Fruit fly (Drosophila melanogaster) whole organism, embryonic: ENCODE measurements around the gene frac.

Experiments used
- CG10147 ChIP-seq: fragments of 200-800 bp; sonication (Bioruptor generic); optimal IDR thresholded peaks from 2 replicates; lab custom pipeline; 2019; ENCODE audit warnings: missing biosample characterization, mild to moderate bottlenecking, missing genetic modification characterization, moderate library complexity
- CG10209 ChIP-seq: fragments of 200-800 bp; sonication (Bioruptor generic); optimal IDR thresholded peaks from 3 replicates; lab custom pipeline; 2017; ENCODE audit warnings: missing biosample characterization, mild to moderate bottlenecking, missing genetic modification characterization, missing genetic modification reagents
- CG10431 ChIP-seq: fragments of 200-800 bp; sonication (Bioruptor generic); optimal IDR thresholded peaks from 3 replicates; lab custom pipeline; 2018; ENCODE audit warnings: missing biosample characterization, mild to moderate bottlenecking, missing genetic modification characterization
- CG10654 ChIP-seq: fragments of 200-800 bp; sonication (Bioruptor generic); optimal IDR thresholded peaks from 2 replicates; lab custom pipeline; 2016; ENCODE audit warnings: missing biosample characterization, missing genetic modification characterization
- CG11696 ChIP-seq: fragments of 200-800 bp; sonication (Bioruptor generic); IDR thresholded peaks from 2 replicates; pipeline ENCODE4 v1.3.6; 2022; ENCODE audit warnings: missing biosample characterization, missing genetic modification characterization
- CG12769 ChIP-seq: fragments of 200-800 bp; sonication (Bioruptor generic); optimal IDR thresholded peaks from 2 replicates; lab custom pipeline; 2019; ENCODE audit warnings: missing biosample characterization, mild to moderate bottlenecking, missing genetic modification characterization, moderate library complexity
- CG17612 ChIP-seq: fragments of 200-800 bp; sonication (Bioruptor generic); IDR thresholded peaks from 2 replicates; pipeline ENCODE4 v1.3.6; 2022; ENCODE audit warnings: missing biosample characterization, missing genetic modification characterization
- CG2129 ChIP-seq: fragments of 200-800 bp; sonication (Bioruptor generic); IDR thresholded peaks from 2 replicates; pipeline ENCODE4 v1.3.6; 2022; ENCODE audit warnings: missing biosample characterization, missing genetic modification characterization; ENCODE audit not compliant: partially characterized antibody
- CG2202 ChIP-seq: fragments of 200-800 bp; sonication (Bioruptor generic); optimal IDR thresholded peaks from 2 replicates; lab custom pipeline; 2018; ENCODE audit warnings: missing biosample characterization, mild to moderate bottlenecking, missing genetic modification characterization
- CG3065 ChIP-seq: fragments of 200-800 bp; sonication (Bioruptor generic); optimal IDR thresholded peaks from 2 replicates; lab custom pipeline; 2016; ENCODE audit warnings: missing biosample characterization, missing genetic modification characterization
- CG34224 ChIP-seq: fragments of 200-800 bp; sonication (Bioruptor generic); IDR thresholded peaks from 3 replicates; pipeline ENCODE4 v1.3.6; 2022; ENCODE audit warnings: missing biosample characterization, missing genetic modification characterization; ENCODE audit not compliant: partially characterized antibody
- CG34422 ChIP-seq: fragments of 200-800 bp; sonication (Bioruptor generic); IDR thresholded peaks from 3 replicates; pipeline ENCODE4 v1.3.6; 2022; ENCODE audit warnings: missing biosample characterization, missing genetic modification characterization
- CG3847 ChIP-seq: fragments of 200-800 bp; sonication (Bioruptor generic); IDR thresholded peaks from 2 replicates; pipeline ENCODE4 v1.3.6; 2022; ENCODE audit warnings: missing biosample characterization, missing genetic modification characterization
- CG43689 ChIP-seq: fragments of 200-800 bp; sonication (Bioruptor generic); IDR thresholded peaks from 2 replicates; pipeline ENCODE4 v1.3.6; 2022; ENCODE audit warnings: missing biosample characterization, missing genetic modification characterization
- CG4404 ChIP-seq: fragments of 200-800 bp; sonication (Bioruptor generic); IDR thresholded peaks from 2 replicates; pipeline ENCODE4 v1.3.6; 2022; ENCODE audit warnings: missing biosample characterization, missing genetic modification characterization
- CG4424 ChIP-seq: fragments of 200-800 bp; sonication (Bioruptor generic); optimal IDR thresholded peaks from 3 replicates; lab custom pipeline; 2016; ENCODE audit warnings: missing biosample characterization, missing genetic modification characterization
- CG4617 ChIP-seq: fragments of 200-800 bp; sonication (Bioruptor generic); optimal IDR thresholded peaks from 3 replicates; lab custom pipeline; 2016; ENCODE audit warnings: missing biosample characterization, missing genetic modification characterization, borderline replicate concordance
- CG6791 ChIP-seq: fragments of 200-800 bp; sonication (Bioruptor generic); IDR thresholded peaks from 3 replicates; pipeline ENCODE4 v1.3.6; 2022; ENCODE audit warnings: missing biosample characterization, missing genetic modification characterization; ENCODE audit not compliant: partially characterized antibody
- CG7372 ChIP-seq: fragments of 200-800 bp; sonication (Bioruptor generic); IDR thresholded peaks from 2 replicates; pipeline ENCODE4 v1.3.6; 2022; ENCODE audit warnings: missing biosample characterization, missing genetic modification characterization
- CG7786 ChIP-seq: fragments of 200-800 bp; sonication (Bioruptor generic); optimal IDR thresholded peaks from 2 replicates; lab custom pipeline; 2016; ENCODE audit warnings: missing biosample characterization, missing genetic modification characterization
- CG8359 ChIP-seq: fragments of 200-800 bp; sonication (Bioruptor generic); optimal IDR thresholded peaks from 2 replicates; lab custom pipeline; 2017; ENCODE audit warnings: missing biosample characterization, mild to moderate bottlenecking, missing genetic modification characterization, borderline replicate concordance
- CG8388 ChIP-seq: fragments of 200-800 bp; sonication (Bioruptor generic); optimal IDR thresholded peaks from 2 replicates; lab custom pipeline; 2019; ENCODE audit warnings: missing biosample characterization, mild to moderate bottlenecking, missing genetic modification characterization, moderate library complexity
- CG9932 ChIP-seq: fragments of 200-800 bp; sonication (Bioruptor generic); IDR thresholded peaks from 2 replicates; pipeline ENCODE4 v1.3.6; 2022; ENCODE audit warnings: missing biosample characterization, missing genetic modification characterization
- CHES-1-like ChIP-seq: fragments of 200-800 bp; sonication (Bioruptor generic); optimal IDR thresholded peaks from 2 replicates; lab custom pipeline; 2016; ENCODE audit warnings: missing biosample characterization, missing genetic modification characterization
- HHEX ChIP-seq: fragments of 200-800 bp; sonication (Bioruptor generic); optimal IDR thresholded peaks from 3 replicates; lab custom pipeline; 2017; ENCODE audit warnings: missing biosample characterization, mild to moderate bottlenecking, missing genetic modification characterization, missing genetic modification reagents
- Hand ChIP-seq: fragments of 200-800 bp; sonication (Bioruptor generic); optimal IDR thresholded peaks from 2 replicates; lab custom pipeline; 2017; ENCODE audit warnings: mild to moderate bottlenecking, missing biosample characterization, missing genetic modification reagents, missing genetic modification characterization
- Hmx ChIP-seq: fragments of 200-800 bp; sonication (Bioruptor generic); optimal IDR thresholded peaks from 2 replicates; lab custom pipeline; 2016; ENCODE audit warnings: missing biosample characterization, missing genetic modification characterization
- Hr3 ChIP-seq: fragments of 200-800 bp; sonication (Bioruptor generic); optimal IDR thresholded peaks from 3 replicates; lab custom pipeline; 2016; ENCODE audit warnings: missing biosample characterization, missing genetic modification characterization
- Kr ChIP-seq: fragments of 200-800 bp; sonication (Bioruptor generic); optimal IDR thresholded peaks from 2 replicates; lab custom pipeline; 2017; ENCODE audit warnings: missing biosample characterization, mild to moderate bottlenecking, missing genetic modification characterization
- Oaz ChIP-seq: fragments of 200-800 bp; sonication (Bioruptor generic); IDR thresholded peaks from 2 replicates; pipeline ENCODE4 v1.3.6; 2022; ENCODE audit warnings: missing biosample characterization, missing genetic modification characterization
- Side ChIP-seq: fragments of 200-800 bp; sonication (Bioruptor generic); optimal IDR thresholded peaks from 2 replicates; lab custom pipeline; 2016; ENCODE audit warnings: missing biosample characterization, missing genetic modification characterization
- Six4 ChIP-seq: fragments of 200-800 bp; sonication (Bioruptor generic); optimal IDR thresholded peaks from 2 replicates; lab custom pipeline; 2016; ENCODE audit warnings: missing biosample characterization, missing genetic modification characterization
- Usf ChIP-seq: fragments of 200-800 bp; sonication (Bioruptor generic); optimal IDR thresholded peaks from 2 replicates; lab custom pipeline; 2017; ENCODE audit warnings: missing genotype, missing biosample characterization, missing genetic modification characterization
- al ChIP-seq: fragments of 200-800 bp; sonication (Bioruptor generic); IDR thresholded peaks from 2 replicates; pipeline ENCODE4 v1.3.6; 2022; ENCODE audit warnings: missing biosample characterization, missing genetic modification characterization
- ase ChIP-seq: fragments of 200-800 bp; sonication (Bioruptor generic); IDR thresholded peaks from 3 replicates; pipeline ENCODE4 v1.3.6; 2022; ENCODE audit warnings: missing biosample characterization, missing genetic modification characterization
- az2 ChIP-seq: fragments of 200-800 bp; sonication (Bioruptor generic); optimal IDR thresholded peaks from 3 replicates; lab custom pipeline; 2016; ENCODE audit warnings: missing biosample characterization, missing genetic modification characterization
- cas ChIP-seq: fragments of 200-800 bp; sonication (Bioruptor generic); IDR thresholded peaks from 2 replicates; pipeline ENCODE4 v1.3.6; 2022; ENCODE audit warnings: missing biosample characterization, missing genetic modification characterization
- cato ChIP-seq: fragments of 200-800 bp; sonication (Bioruptor generic); optimal IDR thresholded peaks from 2 replicates; lab custom pipeline; 2016; ENCODE audit warnings: missing biosample characterization, missing genetic modification characterization, borderline replicate concordance
- crp ChIP-seq, 2 experiments: fragments of 200-800 bp; sonication (Bioruptor generic); optimal IDR thresholded peaks; 2 replicates in 1 of 2; 3 replicates in 1 of 2; lab custom pipeline; 2017; ENCODE audit warnings: missing biosample characterization in 2 of 2, missing genetic modification characterization in 2 of 2, mild to moderate bottlenecking in 1 of 2, moderate library complexity in 1 of 2
- grn ChIP-seq: fragments of 200-800 bp; sonication (Bioruptor generic); optimal IDR thresholded peaks from 3 replicates; lab custom pipeline; 2017; ENCODE audit warnings: missing biosample characterization, missing genetic modification characterization
- ham ChIP-seq: fragments of 200-800 bp; sonication (Bioruptor generic); IDR thresholded peaks from 2 replicates; pipeline ENCODE4 v1.3.6; 2022; ENCODE audit warnings: missing biosample characterization, missing genetic modification characterization
- hth ChIP-seq: fragments of >200 bp; optimal IDR thresholded peaks from 2 replicates; lab custom pipeline; 2017; ENCODE audit warnings: inconsistent platforms
- onecut ChIP-seq: fragments of 200-800 bp; sonication (Bioruptor generic); IDR thresholded peaks from 2 replicates; pipeline ENCODE4 v1.3.6; 2022; ENCODE audit warnings: missing biosample characterization, missing genetic modification characterization
- p53 ChIP-seq: fragments of 200-800 bp; sonication (Bioruptor generic); optimal IDR thresholded peaks from 2 replicates; lab custom pipeline; 2016; ENCODE audit warnings: missing biosample characterization, missing genetic modification characterization
- pros ChIP-seq: fragments of 200-800 bp; sonication (Bioruptor generic); optimal IDR thresholded peaks from 3 replicates; lab custom pipeline; 2019; ENCODE audit warnings: missing biosample characterization, mild to moderate bottlenecking, missing genetic modification characterization, moderate library complexity
- salm ChIP-seq: fragments of 200-800 bp; sonication (Bioruptor generic); optimal IDR thresholded peaks from 2 replicates; lab custom pipeline; 2018; ENCODE audit warnings: missing biosample characterization, mild to moderate bottlenecking, missing genetic modification characterization
- sim ChIP-seq: fragments of 200-800 bp; sonication (Bioruptor generic); IDR thresholded peaks from 2 replicates; pipeline ENCODE4 v1.3.6; 2022; ENCODE audit warnings: missing biosample characterization, missing genetic modification characterization
- tio ChIP-seq: fragments of 200-800 bp; sonication (Bioruptor generic); optimal IDR thresholded peaks from 2 replicates; lab custom pipeline; 2017; ENCODE audit warnings: missing biosample characterization, missing genetic modification characterization, inconsistent platforms
- unc-4 ChIP-seq: fragments of 200-800 bp; sonication (Bioruptor generic); IDR thresholded peaks from 2 replicates; pipeline ENCODE4 v1.3.6; 2022; ENCODE audit warnings: missing biosample characterization, missing genetic modification characterization; ENCODE audit not compliant: partially characterized antibody
- unpg ChIP-seq: fragments of 200-800 bp; sonication (Bioruptor generic); optimal IDR thresholded peaks from 3 replicates; lab custom pipeline; 2018; ENCODE audit warnings: missing biosample characterization, mild to moderate bottlenecking, missing genetic modification characterization, moderate library complexity
- usp ChIP-seq: fragments of >200 bp; optimal IDR thresholded peaks from 2 replicates; lab custom pipeline; 2017; ENCODE audit warnings: missing biosample characterization, missing genetic modification characterization
- z ChIP-seq: fragments of 200-800 bp; sonication (Bioruptor generic); IDR thresholded peaks from 3 replicates; pipeline ENCODE4 v1.3.6; 2022; ENCODE audit warnings: missing biosample characterization, missing genetic modification characterization

frac gene

dm6 chr3L:7521847-7522246 lies 40.6 kb upstream of the frac start (continued):
- no peak for TF ChIP-seq CG2202 (tag; lab: Kevin White, UChicago)
- no peak for TF ChIP-seq CG10654 (GFP tag; lab: Kevin White, UChicago)
- no peak for TF ChIP-seq Oaz (GFP tag; lab: Robert Waterston, UW)
- peak; percentile 19; the same call in 1 of the 2 replicates for TF ChIP-seq CG4404 (GFP tag; lab: Robert Waterston, UW)
- no peak for TF ChIP-seq CG4617 (GFP tag; lab: Kevin White, UChicago)
- no peak for TF ChIP-seq ase (GFP tag; lab: Robert Waterston, UW)
- TF ChIP-seq CG43689 (GFP tag; lab: Robert Waterston, UW): no peak
- no peak for TF ChIP-seq CG3847
- no peak for TF ChIP-seq ham
- peak; percentile 40 for TF ChIP-seq unpg (GFP tag; lab: Kevin White, UChicago)
- TF ChIP-seq Hr3 (GFP tag; lab: Kevin White, UChicago): no peak
- no peak for TF ChIP-seq salm
- TF ChIP-seq CG12769: no peak
- no peak for TF ChIP-seq usp (GFP tag; lab: Kevin White, UChicago)
- no peak for TF ChIP-seq p53 (GFP tag; lab: Kevin White, UChicago)
- TF ChIP-seq CG4424: peak; percentile 31
- no peak for TF ChIP-seq CG34224 (GFP tag; lab: Robert Waterston, UW)
- no peak for TF ChIP-seq cato (GFP tag; lab: Kevin White, UChicago)
- no peak for TF ChIP-seq sim (GFP tag; lab: Robert Waterston, UW)
- no peak for TF ChIP-seq CG8359 (GFP tag; lab: Kevin White, UChicago)
- TF ChIP-seq CG10431 (GFP tag; lab: Kevin White, UChicago): no peak
- TF ChIP-seq CG8388 (GFP tag; lab: Kevin White, UChicago): peak; percentile 32
- TF ChIP-seq CHES-1-like: no peak
- no peak for TF ChIP-seq CG2129 (GFP tag; lab: Robert Waterston, UW)
- no peak for TF ChIP-seq CG6791 (GFP tag; lab: Robert Waterston, UW)
- 0 out of 3 replicates have a peak, but pooled peaks have one; percentile 35 for TF ChIP-seq CG34422 (GFP tag; lab: Robert Waterston, UW)
- TF ChIP-seq unc-4 (GFP tag; lab: Robert Waterston, UW): no peak
- no peak for TF ChIP-seq CG7786 (GFP tag; lab: Kevin White, UChicago)
- no peak for TF ChIP-seq Usf (GFP tag; lab: Kevin White, UChicago)
- peak; percentile 25 for TF ChIP-seq az2
- TF ChIP-seq Kr (GFP tag; lab: Kevin White, UChicago): no peak
- no peak for TF ChIP-seq CG3065
- no peak for TF ChIP-seq hth (lab: Kevin White, UChicago)
- TF ChIP-seq z (GFP tag; lab: Robert Waterston, UW): no peak
- TF ChIP-seq Six4 (GFP tag; lab: Kevin White, UChicago): no peak
- TF ChIP-seq Hand (GFP tag; lab: Kevin White, UChicago): no peak
- TF ChIP-seq CG7372 (GFP tag; lab: Robert Waterston, UW): no peak
- no peak for TF ChIP-seq tio (GFP tag; lab: Kevin White, UChicago)
- no peak for TF ChIP-seq HHEX
- TF ChIP-seq Hmx (GFP tag; lab: Kevin White, UChicago): no peak
- peak; percentile 28 for TF ChIP-seq CG10209 (GFP tag; lab: Kevin White, UChicago)
- no peak for TF ChIP-seq al (GFP tag; lab: Robert Waterston, UW)
- no peak for TF ChIP-seq CG11696
- no peak for TF ChIP-seq CG10147
- no peak for TF ChIP-seq CG9932 (GFP tag; lab: Robert Waterston, UW)
- no peak for TF ChIP-seq CG17612 (GFP tag; lab: Robert Waterston, UW)
- TF ChIP-seq cas: no peak
- no peak for TF ChIP-seq pros (GFP tag; lab: Kevin White, UChicago)
- no peak for TF ChIP-seq Side (GFP tag; lab: Kevin White, UChicago)
- no peak for TF ChIP-seq crp (GFP tag; optimal IDR thresholded peaks at IDR 0.05; lab: Kevin White, UChicago)
- TF ChIP-seq grn: no peak
- TF ChIP-seq onecut (GFP tag; lab: Robert Waterston, UW): no peak
